Worm (Caenorhabditis elegans) whole organism, young adult: ENCODE measurements around the gene skpo-1.

ENCODE experiments used
- lin-26 ChIP-seq: fragments of 200-800 bp; sonication (Bioruptor generic); IDR thresholded peaks from 2 replicates; pipeline ENCODE4 v1.3.6; 2022; ENCODE audit warnings: missing genetic modification reagents, missing genetic modification characterization, missing compliant biosample characterization
- xnd-1 ChIP-seq: sonication (generic microtip); optimal IDR thresholded peaks from 2 replicates; lab custom pipeline; 2016; ENCODE audit warnings: missing genotype, missing genetic modification reagents, missing genetic modification characterization, missing compliant biosample characterization

DNA sequence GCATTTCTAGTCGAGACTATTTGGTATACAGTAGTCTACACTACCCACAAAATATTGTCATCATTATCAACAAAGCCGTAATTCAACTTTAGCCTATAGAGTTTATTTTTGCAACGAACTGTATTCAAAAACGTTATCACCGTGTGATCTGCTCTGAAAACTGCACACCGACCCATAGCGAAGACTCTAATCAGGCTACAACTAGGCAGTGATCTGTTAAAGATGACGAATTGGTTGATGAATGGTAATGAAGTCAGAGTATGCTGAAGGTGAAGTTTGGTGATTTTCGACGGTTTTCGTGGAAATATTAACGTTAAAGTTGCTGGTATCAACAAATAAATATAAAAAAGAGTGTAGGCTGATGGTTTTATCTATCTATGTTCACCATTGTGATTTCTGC is 17.8 kb downstream of the skpo-1 start:
- TF ChIP-seq xnd-1 (no peak), lin-26 (no peak)
